Worm (Caenorhabditis elegans) whole organism, L1 larva: Measurements from ENCODE around the gene srbc-37.

Experiments used
- C16A3.4 ChIP-seq: fragments of 150-350 bp; optimal IDR thresholded peaks from 2 replicates; lab custom pipeline; 2014; ENCODE audit warnings: missing biosample characterization, missing genetic modification characterization
- F16B12.6 ChIP-seq: fragments of 150-350 bp; optimal IDR thresholded peaks from 2 replicates; lab custom pipeline; 2014; ENCODE audit warnings: missing biosample characterization, missing genetic modification characterization
- aha-1 ChIP-seq: fragments of 150-350 bp; optimal IDR thresholded peaks from 2 replicates; lab custom pipeline; 2014; ENCODE audit warnings: missing biosample characterization, missing genetic modification characterization
- blmp-1 ChIP-seq: fragments of 150-350 bp; optimal IDR thresholded peaks from 2 replicates; lab custom pipeline; 2014; ENCODE audit warnings: missing biosample characterization, missing genetic modification characterization
- ceh-8 ChIP-seq: fragments of 200-800 bp; sonication (Bioruptor generic); optimal IDR thresholded peaks from 2 replicates; lab custom pipeline; 2018; ENCODE audit warnings: mild to moderate bottlenecking, missing genetic modification characterization, moderate library complexity, missing compliant biosample characterization
- ceh-90 ChIP-seq: sonication (generic microtip); optimal IDR thresholded peaks from 2 replicates; lab custom pipeline; 2016; ENCODE audit warnings: missing genetic modification characterization, missing compliant biosample characterization
- dpl-1 ChIP-seq, 3 experiments: fragments of 150-350 bp in 2 of 3; sonication (generic microtip) in 1 of 3; optimal IDR thresholded peaks; 2 replicates each; lab custom pipeline; 2014 to 2017; ENCODE audit warnings: missing biosample characterization in 3 of 3, missing genetic modification characterization in 3 of 3, missing genetic modification reagents in 3 of 3
- dsc-1 ChIP-seq: sonication (generic microtip); optimal IDR thresholded peaks from 2 replicates; lab custom pipeline; 2016; ENCODE audit warnings: mild to moderate bottlenecking, missing genetic modification characterization, missing compliant biosample characterization
- efl-1 ChIP-seq, 4 experiments: fragments of 150-350 bp; optimal IDR thresholded peaks in 3 of 4; peaks in 1 of 4; 1 replicate in 1 of 4; 2 replicates in 3 of 4; lab custom pipeline; 2014; ENCODE audit warnings: missing biosample characterization in 2 of 4, missing genetic modification characterization in 2 of 4, missing genetic modification reagents in 2 of 4
- egl-13 ChIP-seq: sonication (generic microtip); optimal IDR thresholded peaks from 2 replicates; lab custom pipeline; 2016; ENCODE audit warnings: missing genotype, missing genetic modification reagents, missing genetic modification characterization, missing compliant biosample characterization
- fkh-10 ChIP-seq: sonication (generic microtip); optimal IDR thresholded peaks from 2 replicates; lab custom pipeline; 2017; ENCODE audit warnings: missing biosample characterization, missing genetic modification reagents, missing genetic modification characterization
- fkh-8 ChIP-seq: sonication (generic microtip); optimal IDR thresholded peaks from 2 replicates; lab custom pipeline; 2016; ENCODE audit warnings: mild to moderate bottlenecking, missing genetic modification characterization, missing compliant biosample characterization
- grh-1 ChIP-seq: fragments of 200-800 bp; sonication (Bioruptor generic); IDR thresholded peaks from 2 replicates; pipeline ENCODE4 v1.3.6; 2022; ENCODE audit warnings: missing genetic modification reagents, missing genetic modification characterization, missing compliant biosample characterization
- hlh-4 ChIP-seq: sonication (generic microtip); optimal IDR thresholded peaks from 2 replicates; lab custom pipeline; 2016; ENCODE audit warnings: mild to moderate bottlenecking, missing genetic modification characterization, missing compliant biosample characterization
- hpl-2 ChIP-seq: fragments of 150-350 bp; optimal IDR thresholded peaks from 2 replicates; lab custom pipeline; 2014; ENCODE audit warnings: missing biosample characterization, missing genetic modification reagents, missing genetic modification characterization
- irx-1 ChIP-seq: sonication (generic microtip); optimal IDR thresholded peaks from 2 replicates; lab custom pipeline; 2016; ENCODE audit warnings: missing genetic modification characterization, missing compliant biosample characterization
- jun-1 ChIP-seq: fragments of 150-350 bp; optimal IDR thresholded peaks from 2 replicates; lab custom pipeline; 2014; ENCODE audit warnings: missing biosample characterization, missing genetic modification reagents, missing genetic modification characterization
- lin-13 ChIP-seq: fragments of 150-350 bp; optimal IDR thresholded peaks from 2 replicates; lab custom pipeline; 2014; ENCODE audit warnings: missing biosample characterization, missing genetic modification reagents, missing genetic modification characterization
- lin-14 ChIP-seq: fragments of 200-800 bp; sonication (Bioruptor generic); optimal IDR thresholded peaks from 2 replicates; lab custom pipeline; 2018; ENCODE audit warnings: mild to moderate bottlenecking, missing genetic modification characterization, moderate library complexity, missing compliant biosample characterization
- lir-3 ChIP-seq: sonication (generic microtip); optimal IDR thresholded peaks from 2 replicates; lab custom pipeline; 2016; ENCODE audit warnings: mild to moderate bottlenecking, missing genetic modification characterization, moderate library complexity, missing compliant biosample characterization; ENCODE audit not compliant: poor library complexity
- mab-9 ChIP-seq: fragments of 200-800 bp; sonication (Bioruptor generic); IDR thresholded peaks from 2 replicates; pipeline ENCODE4 v1.3.6; 2022; ENCODE audit warnings: missing genetic modification reagents, missing genetic modification characterization, missing compliant biosample characterization
- mdl-1 ChIP-seq, 2 experiments: fragments of 150-350 bp; optimal IDR thresholded peaks; 2 replicates each; lab custom pipeline; 2014 to 2017; ENCODE audit warnings: missing biosample characterization in 2 of 2, missing genetic modification characterization in 2 of 2, inconsistent platforms in 1 of 2
- nhr-11 ChIP-seq: fragments of 150-350 bp; optimal IDR thresholded peaks from 2 replicates; lab custom pipeline; 2014; ENCODE audit warnings: missing biosample characterization, missing genetic modification characterization
- nhr-19 ChIP-seq: fragments of 200-800 bp; sonication (Bioruptor generic); conservative IDR thresholded peaks from 2 replicates; pipeline ENCODE4 v1.3.6; 2022; ENCODE audit warnings: missing genetic modification characterization, missing compliant biosample characterization
- nhr-28 ChIP-seq: fragments of 150-350 bp; optimal IDR thresholded peaks from 2 replicates; lab custom pipeline; 2014; ENCODE audit warnings: missing biosample characterization, missing genetic modification characterization
- nhr-47 ChIP-seq: sonication (generic microtip); optimal IDR thresholded peaks from 2 replicates; lab custom pipeline; 2016; ENCODE audit warnings: mild to moderate bottlenecking, missing genetic modification characterization, moderate library complexity, missing compliant biosample characterization
- nhr-76 ChIP-seq: sonication (generic microtip); optimal IDR thresholded peaks from 2 replicates; lab custom pipeline; 2017; ENCODE audit warnings: missing biosample characterization, missing genetic modification characterization
- nhr-77 ChIP-seq: fragments of 150-350 bp; optimal IDR thresholded peaks from 2 replicates; lab custom pipeline; 2014; ENCODE audit warnings: missing biosample characterization, missing genetic modification characterization
- nhr-84 ChIP-seq: sonication (generic microtip); optimal IDR thresholded peaks from 2 replicates; lab custom pipeline; 2017; ENCODE audit warnings: missing biosample characterization, missing genetic modification characterization
- pax-3 ChIP-seq: fragments of 200-800 bp; sonication (Bioruptor generic); optimal IDR thresholded peaks from 2 replicates; lab custom pipeline; 2018; ENCODE audit warnings: mild to moderate bottlenecking, missing genetic modification characterization, moderate library complexity, missing compliant biosample characterization
- pqm-1 ChIP-seq: sonication (generic microtip); optimal IDR thresholded peaks from 3 replicates; lab custom pipeline; 2017; ENCODE audit warnings: missing biosample characterization, missing genetic modification characterization
- snpc-4 ChIP-seq: fragments of 150-350 bp; optimal IDR thresholded peaks from 2 replicates; lab custom pipeline; 2014; ENCODE audit warnings: missing biosample characterization, missing genetic modification characterization
- snu-23 ChIP-seq: sonication (generic microtip); optimal IDR thresholded peaks from 2 replicates; lab custom pipeline; 2016; ENCODE audit warnings: missing genetic modification characterization, missing compliant biosample characterization
- sox-4 ChIP-seq: sonication (generic microtip); optimal IDR thresholded peaks from 2 replicates; lab custom pipeline; 2016; ENCODE audit warnings: missing genetic modification characterization, missing compliant biosample characterization
- sptf-1 ChIP-seq: fragments of 150-350 bp; optimal IDR thresholded peaks from 2 replicates; lab custom pipeline; 2014; ENCODE audit warnings: missing biosample characterization, missing genetic modification characterization
- tbx-2 ChIP-seq: sonication (generic microtip); optimal IDR thresholded peaks from 2 replicates; lab custom pipeline; 2016; ENCODE audit warnings: missing genetic modification characterization, missing compliant biosample characterization
- unc-30 ChIP-seq: sonication (generic microtip); optimal IDR thresholded peaks from 2 replicates; lab custom pipeline; 2017; ENCODE audit warnings: missing biosample characterization, missing genetic modification characterization
- unc-62 ChIP-seq: fragments of 150-350 bp; optimal IDR thresholded peaks from 2 replicates; lab custom pipeline; 2014; ENCODE audit warnings: missing biosample characterization, missing genetic modification reagents, missing genetic modification characterization
- unc-98 ChIP-seq: fragments of 200-800 bp; sonication (Bioruptor generic); IDR thresholded peaks from 2 replicates; pipeline ENCODE4 v1.3.6; 2022; ENCODE audit warnings: missing genetic modification characterization, missing compliant biosample characterization
- xbp-1 ChIP-seq: sonication (generic microtip); optimal IDR thresholded peaks from 2 replicates; lab custom pipeline; 2016; ENCODE audit warnings: missing genetic modification characterization, missing compliant biosample characterization
- zip-4 ChIP-seq: fragments of 200-800 bp; sonication (Bioruptor generic); optimal IDR thresholded peaks from 2 replicates; lab custom pipeline; 2018; ENCODE audit warnings: mild to moderate bottlenecking, missing genetic modification characterization, moderate library complexity, missing compliant biosample characterization
- ztf-4 ChIP-seq: fragments of 150-350 bp; optimal IDR thresholded peaks from 2 replicates; lab custom pipeline; 2014; ENCODE audit warnings: missing biosample characterization, missing genetic modification characterization

The srbc-37 gene

DNA sequence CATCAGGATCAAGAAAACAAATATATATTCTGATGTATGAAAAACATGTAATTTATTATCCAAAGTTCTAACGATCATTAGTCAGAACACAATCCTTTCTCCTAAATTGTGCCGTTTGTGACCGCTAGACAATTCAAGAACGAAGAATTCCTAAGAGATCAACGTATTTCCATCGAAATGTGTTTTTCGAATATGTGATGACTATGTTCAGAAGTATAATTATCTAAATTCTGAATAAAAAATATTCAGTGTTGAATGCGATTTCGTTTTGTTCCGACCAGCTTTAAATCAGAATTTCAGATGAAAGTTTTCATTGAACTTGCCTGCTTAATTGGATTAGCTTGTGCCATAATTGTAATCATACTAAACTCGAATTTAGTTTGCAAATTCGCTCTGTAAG is at the start of gene srbc-37:
srbc-37 (plus strand) TSS at position 301 of the 400 bp plus-strand sequence.
- TF ChIP-seq nhr-28 (tag; lab: Kevin White, UChicago) (no peak), hlh-4 (tag; lab: Kevin White, UChicago) (no peak), dsc-1 (tag; lab: Kevin White, UChicago) (no peak), mab-9 (GFP tag; lab: Robert Waterston, UW) (no peak), fkh-10 (no peak), pqm-1 (no peak), nhr-76 (tag; lab: Kevin White, UChicago) (no peak), snu-23 (GFP tag; lab: Kevin White, UChicago) (no peak), efl-1 (optimal IDR thresholded peaks at IDR 0.05; lab: Kevin White, UChicago) (no peak), efl-1 (GFP tag; optimal IDR thresholded peaks at IDR 0.05 in 1 of 2; lab: Kevin White, UChicago) (no peak), egl-13 (no peak), lin-13 (GFP tag; lab: Kevin White, UChicago) (no peak), lir-3 (no peak), irx-1 (tag; lab: Kevin White, UChicago) (no peak), xbp-1 (no peak), dpl-1 (GFP tag; optimal IDR thresholded peaks at IDR 0.05; lab: Kevin White, UChicago) (no peak), F16B12.6 (tag; lab: Kevin White, UChicago) (no peak), lin-14 (GFP tag; lab: Kevin White, UChicago) (no peak), ceh-8 (GFP tag; lab: Kevin White, UChicago) (no peak), nhr-19 (GFP tag; lab: Robert Waterston, UW) (no peak), grh-1 (GFP tag; lab: Robert Waterston, UW) (no peak)

DNA sequence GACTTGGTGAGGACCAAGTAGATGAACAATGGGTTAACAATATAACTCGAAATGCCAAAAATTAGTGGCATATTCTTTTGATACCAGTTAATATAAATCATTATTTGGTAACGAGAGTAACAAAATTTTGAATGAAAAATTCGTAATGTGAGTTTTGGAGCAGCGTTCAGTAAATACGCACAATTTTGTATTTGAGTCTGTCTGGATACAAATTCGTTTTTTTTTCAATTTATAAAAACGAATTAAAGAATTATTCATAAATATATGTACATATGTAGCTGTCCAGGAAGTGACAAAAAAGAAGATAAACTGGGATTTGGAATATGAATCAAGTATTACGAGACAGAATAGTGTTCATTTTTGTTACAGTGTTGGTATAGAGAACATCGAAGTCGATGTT is 49.4 kb upstream of the srbc-37 start, which contains the start of gene srj-5:
srj-5 (minus strand) TSS at position 101 of the 400 bp plus-strand sequence.
- TF ChIP-seq egl-13 (no peak), zip-4 (GFP tag; lab: Kevin White, UChicago) (no peak)

DNA sequence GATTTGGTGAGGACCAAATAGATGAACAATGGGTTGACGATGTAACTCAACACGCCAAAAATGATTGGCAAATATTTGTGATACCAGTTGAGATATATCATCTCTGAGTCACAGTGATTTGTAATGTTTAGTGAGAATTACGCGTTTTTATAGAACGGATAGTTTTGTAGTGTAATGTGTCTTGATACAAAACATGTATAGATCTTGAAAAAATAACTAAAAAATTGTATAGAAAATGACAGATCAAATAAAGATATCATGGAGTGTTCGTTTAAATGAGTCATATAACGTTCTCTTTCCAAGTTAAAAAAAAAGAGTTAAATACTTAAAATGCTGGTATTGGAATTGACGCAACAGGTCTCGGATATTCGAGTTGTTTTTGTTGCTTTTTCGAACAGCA is 48.0 kb upstream of the srbc-37 start, which contains the start of gene srj-6:
srj-6 (minus strand) TSS at position 101 of the 400 bp plus-strand sequence.
- TF ChIP-seq egl-13 (no peak), mab-9 (GFP tag; lab: Robert Waterston, UW) (no peak), jun-1 (no peak), snu-23 (GFP tag; lab: Kevin White, UChicago) (no peak), lin-13 (GFP tag; lab: Kevin White, UChicago) (no peak), unc-30 (tag; lab: Kevin White, UChicago) (no peak), snpc-4 (tag; lab: Kevin White, UChicago) (no peak), sptf-1 (no peak), hpl-2 (GFP tag; lab: Kevin White, UChicago) (no peak), nhr-47 (tag; lab: Kevin White, UChicago) (no peak), ztf-4 (tag; lab: Kevin White, UChicago) (no peak), mdl-1 (tag; optimal IDR thresholded peaks at IDR 0.05; lab: Kevin White, UChicago) (no peak)

DNA sequence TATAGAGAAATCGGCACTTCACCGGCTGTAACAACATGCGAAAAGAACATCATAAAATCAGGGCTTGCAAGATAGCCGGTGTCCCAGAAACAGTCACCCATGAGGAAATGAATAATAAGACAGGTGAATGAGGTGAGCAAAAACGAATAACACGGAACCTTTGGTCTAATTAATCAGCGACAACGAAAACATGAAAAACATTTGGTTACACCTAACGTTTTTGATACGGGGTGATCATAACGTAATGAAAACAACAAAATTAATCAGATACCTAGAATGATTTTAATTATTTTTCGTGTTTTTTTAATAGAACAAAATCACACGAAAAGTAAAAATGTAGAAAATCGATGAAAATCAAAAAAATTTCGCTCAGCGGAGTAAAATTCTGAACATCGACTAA is 46.5 kb upstream of the srbc-37 start, which contains the start of gene srh-245:
srh-245 (minus strand) TSS at position 101 of the 400 bp plus-strand sequence.
- TF ChIP-seq sptf-1: no peak
- TF ChIP-seq sox-4 (tag; lab: Kevin White, UChicago): no peak
- TF ChIP-seq nhr-84 (tag; lab: Kevin White, UChicago): no peak
- no peak for TF ChIP-seq C16A3.4 (tag; lab: Kevin White, UChicago)
- TF ChIP-seq unc-98 (GFP tag; lab: Robert Waterston, UW): no peak
- TF ChIP-seq unc-62 (GFP tag; lab: Kevin White, UChicago): no peak

DNA sequence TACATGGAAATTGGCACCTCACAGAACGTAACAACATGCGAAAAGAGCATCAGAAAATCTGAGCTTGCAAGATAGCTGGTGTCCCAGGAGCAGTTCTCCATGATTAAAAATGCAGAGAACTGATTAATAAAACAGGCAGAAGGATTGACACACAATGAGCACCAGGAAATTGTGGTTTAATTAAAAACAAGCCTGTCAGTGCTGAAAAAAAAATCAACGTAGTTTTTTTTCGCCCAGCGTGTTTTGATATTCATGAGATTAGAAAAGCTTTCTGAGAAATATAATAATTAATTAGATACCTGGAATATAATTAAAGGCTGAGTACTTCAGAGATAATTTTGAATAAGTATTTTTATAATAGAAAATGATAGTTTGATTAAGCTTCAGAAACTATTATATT is 44.7 kb upstream of the srbc-37 start, which contains the start of gene srh-246:
srh-246 (minus strand) TSS at position 101 of the 400 bp plus-strand sequence.
- TF ChIP-seq sptf-1: no peak
- no peak for TF ChIP-seq pax-3 (tag; lab: Kevin White, UChicago)
- no peak for TF ChIP-seq aha-1
- no peak for TF ChIP-seq nhr-77 (tag; lab: Kevin White, UChicago)
- TF ChIP-seq nhr-76 (tag; lab: Kevin White, UChicago): no peak
- no peak for TF ChIP-seq ceh-90
- TF ChIP-seq blmp-1 (tag; lab: Kevin White, UChicago): no peak
- TF ChIP-seq tbx-2: no peak
- TF ChIP-seq mab-9 (GFP tag; lab: Robert Waterston, UW): no peak
- no peak for TF ChIP-seq unc-62 (GFP tag; lab: Kevin White, UChicago)
- TF ChIP-seq ceh-8 (GFP tag; lab: Kevin White, UChicago): no peak
- no peak for TF ChIP-seq nhr-11 (tag; lab: Kevin White, UChicago)
- no peak for TF ChIP-seq fkh-8 (tag; lab: Kevin White, UChicago)
- no peak for TF ChIP-seq unc-98 (GFP tag; lab: Robert Waterston, UW)
- TF ChIP-seq hpl-2 (GFP tag; lab: Kevin White, UChicago): no peak
- TF ChIP-seq nhr-28 (tag; lab: Kevin White, UChicago): no peak
